Fruit fly (Drosophila melanogaster) S2 (cell line): Measurements from ENCODE around the gene CG4645.

Experiments used
- CG8478 ChIP-seq: fragments of >200 bp; optimal IDR thresholded peaks from 2 replicates; lab custom pipeline; 2018
- CTCF ChIP-seq, 2 experiments: fragments of >200 bp; optimal IDR thresholded peaks; 2 replicates each; lab custom pipeline; 2018

The CG4645 gene

DNA sequence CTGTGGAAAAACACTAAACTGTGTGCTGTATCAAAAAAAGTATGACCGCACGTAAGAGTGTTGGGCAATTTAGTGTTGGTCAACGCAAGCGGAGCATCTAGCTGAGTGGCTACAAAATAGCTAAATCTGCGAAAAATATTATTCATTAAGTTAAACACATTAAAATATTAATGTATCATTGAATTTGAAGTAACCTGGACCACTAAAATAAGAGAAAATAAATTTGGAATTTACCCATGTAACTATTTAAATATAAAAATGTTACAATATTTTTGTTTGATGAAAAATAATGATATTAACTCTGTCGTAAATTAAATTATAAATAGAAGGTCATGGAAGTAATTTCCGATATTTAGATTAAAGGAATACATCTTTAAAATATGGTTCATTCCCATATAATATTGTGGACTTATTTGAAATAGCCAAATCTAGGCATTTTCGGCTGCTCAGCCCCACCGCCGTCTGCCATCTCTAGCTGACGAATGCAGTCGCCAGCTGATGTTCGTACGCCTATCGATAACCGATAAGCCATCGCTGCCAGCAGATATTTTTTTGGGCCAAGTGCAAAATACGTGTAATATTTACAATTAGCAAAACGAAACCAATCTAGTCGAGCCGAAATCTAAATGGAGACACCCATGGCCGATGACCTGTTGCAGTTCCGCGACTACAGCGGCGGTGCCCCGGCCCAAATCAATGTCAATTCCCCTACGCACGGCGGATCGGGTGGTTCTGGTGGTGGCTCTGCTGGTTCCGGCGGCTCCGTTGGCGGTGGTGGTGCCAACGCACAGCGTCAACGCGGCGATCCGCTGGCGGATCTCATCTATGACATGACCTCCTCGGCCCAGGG is at the start of gene CG4645, which contains the start of gene Brms1:
Gene CG4645, plus strand, starts transcription at position 377 of the 850 bp plus-strand sequence.
Gene Brms1, minus strand, starts transcription at position 46 of the 850 bp plus-strand sequence.
- TF ChIP-seq CTCF (optimal IDR thresholded peaks at IDR 0.05; lab: Kevin White, UChicago): no peak
- TF ChIP-seq CG8478 (lab: Kevin White, UChicago): no peak

DNA sequence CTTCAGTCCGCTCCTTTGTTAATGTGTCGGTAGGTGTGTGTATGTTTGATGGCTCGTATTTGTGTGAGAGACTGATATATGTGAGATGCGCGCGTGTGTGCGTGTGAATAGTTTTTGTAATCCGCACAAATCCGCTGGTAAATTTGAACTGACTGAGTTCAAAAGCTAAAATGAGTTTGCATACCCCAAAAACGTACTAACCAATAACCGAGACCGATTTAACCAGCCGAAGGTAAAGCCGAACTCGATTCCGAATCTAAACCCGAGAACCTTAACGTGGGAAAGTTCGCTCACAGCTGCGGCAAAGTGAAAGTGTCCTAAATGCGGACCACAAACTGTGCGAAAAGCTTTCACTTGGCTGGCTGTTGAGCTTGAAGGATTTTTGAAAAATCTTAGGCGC is 41.1 kb upstream of the CG4645 start:
- no peak for TF ChIP-seq CG8478 (lab: Kevin White, UChicago)

DNA sequence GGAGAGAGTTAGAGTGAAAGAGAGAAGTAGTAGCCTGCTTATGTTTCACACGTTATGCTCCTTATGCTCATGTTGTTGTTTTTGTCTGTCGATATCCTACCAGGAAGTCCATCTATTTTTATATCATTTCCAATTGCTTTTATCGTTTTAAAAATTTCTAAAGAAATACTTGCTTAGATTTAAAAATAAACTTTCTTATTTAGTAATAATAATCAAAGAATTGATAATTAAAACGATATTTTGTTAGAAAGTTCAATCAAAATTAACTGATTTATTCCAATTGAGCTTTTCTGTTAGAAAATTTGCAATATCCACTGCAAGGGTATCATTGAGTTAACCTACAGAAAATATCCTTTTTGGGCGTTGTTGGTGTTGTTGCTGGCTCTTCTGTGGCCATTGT is 39.9 kb upstream of the CG4645 start:
- TF ChIP-seq CTCF (optimal IDR thresholded peaks at IDR 0.05; lab: Kevin White, UChicago): no peak
- TF ChIP-seq CG8478 (lab: Kevin White, UChicago): no peak

DNA sequence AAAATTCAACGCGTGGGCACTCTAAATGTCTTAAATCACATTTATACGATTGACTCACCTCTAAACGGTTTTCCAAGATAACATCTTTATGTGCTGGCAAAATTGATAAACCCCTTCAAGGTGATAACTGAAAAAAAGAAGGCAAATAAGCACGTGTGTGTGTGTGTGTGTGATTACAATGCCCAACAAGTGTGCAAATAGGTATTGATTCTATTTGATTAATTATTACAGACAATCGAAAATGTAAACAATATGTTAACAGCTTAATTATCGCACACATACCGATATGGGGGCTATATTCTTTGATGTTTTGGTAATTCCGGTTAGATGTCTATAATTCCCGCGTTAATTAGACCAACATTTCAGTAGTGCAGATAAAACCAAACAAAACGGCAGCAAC is 23.2 kb upstream of the CG4645 start:
- no peak for TF ChIP-seq CG8478 (lab: Kevin White, UChicago)
- no peak for TF ChIP-seq CTCF (optimal IDR thresholded peaks at IDR 0.05; lab: Kevin White, UChicago)

DNA sequence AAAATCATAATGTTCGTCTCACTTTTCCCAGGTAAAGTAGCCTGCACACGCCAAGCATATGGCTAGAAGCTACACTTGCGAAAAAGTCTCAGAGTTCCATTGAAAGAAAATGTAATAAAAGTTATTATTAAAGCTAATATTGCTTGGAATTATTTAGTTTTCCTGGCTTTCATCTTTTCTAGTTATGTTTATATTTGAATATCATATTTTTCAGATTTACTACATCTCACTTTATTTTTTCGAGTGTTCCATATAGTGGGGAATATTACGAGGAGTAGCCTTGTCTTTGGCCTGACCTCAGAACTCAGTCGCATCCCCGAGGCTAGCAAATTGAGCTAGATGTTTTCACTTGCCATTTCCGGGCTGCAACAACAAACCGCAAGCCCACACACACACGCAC is 22.2 kb upstream of the CG4645 start:
- TF ChIP-seq CG8478 (lab: Kevin White, UChicago) (no peak), CTCF (optimal IDR thresholded peaks at IDR 0.05; lab: Kevin White, UChicago) (no peak)

DNA sequence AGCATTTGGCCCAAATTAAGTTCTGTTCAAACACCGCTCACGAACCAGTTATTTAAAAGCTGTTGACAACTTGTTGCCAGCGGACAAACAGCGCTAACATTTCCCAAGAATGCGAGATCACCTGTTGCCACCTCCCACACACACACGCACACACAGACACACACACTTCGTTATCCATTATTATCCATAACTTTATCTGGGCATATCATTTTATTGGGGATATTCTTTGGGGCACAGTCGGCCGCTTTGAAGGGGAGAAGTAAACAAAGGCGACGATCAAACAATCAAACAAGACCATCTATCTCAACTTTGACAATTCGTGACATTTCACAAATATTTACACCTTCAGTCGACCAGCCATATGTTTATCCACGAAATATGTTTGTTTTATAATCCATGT is 20.7 kb upstream of the CG4645 start:
- TF ChIP-seq CG8478 (lab: Kevin White, UChicago): no peak
- no peak for TF ChIP-seq CTCF (optimal IDR thresholded peaks at IDR 0.05; lab: Kevin White, UChicago)

DNA sequence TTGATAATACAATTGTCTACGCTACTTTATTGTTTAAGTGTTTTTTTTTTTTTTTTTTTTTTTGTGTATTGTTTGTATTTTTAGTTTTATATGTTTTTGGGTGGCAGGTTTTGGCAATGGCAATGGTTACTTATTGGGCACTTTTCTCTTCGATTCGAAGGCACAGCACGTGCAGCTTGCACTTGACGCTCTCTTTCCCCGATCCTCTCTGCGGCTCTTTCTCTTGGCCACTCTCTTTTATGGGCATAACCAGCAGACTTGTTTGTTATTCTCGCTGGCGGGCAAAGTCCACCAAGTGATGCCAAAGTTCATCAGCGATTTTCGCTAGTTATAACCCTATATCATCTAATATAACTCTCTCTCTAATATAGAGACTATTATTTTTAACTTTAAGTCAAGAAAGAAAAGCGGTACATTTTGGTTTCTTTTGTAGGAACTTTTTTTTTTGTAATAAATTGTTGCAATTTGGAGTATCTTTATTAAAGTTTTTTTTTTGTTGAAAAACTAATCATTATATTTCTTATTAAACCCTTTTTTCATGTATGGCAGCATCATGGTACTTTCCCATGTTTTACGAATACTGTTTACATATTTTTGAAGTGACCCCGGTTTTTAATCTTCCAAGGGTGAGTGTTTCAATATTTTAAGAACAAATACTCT is 19.5 kb upstream of the CG4645 start:
- TF ChIP-seq CG8478 (lab: Kevin White, UChicago) (no peak), CTCF (optimal IDR thresholded peaks at IDR 0.05; lab: Kevin White, UChicago) (no peak)

DNA sequence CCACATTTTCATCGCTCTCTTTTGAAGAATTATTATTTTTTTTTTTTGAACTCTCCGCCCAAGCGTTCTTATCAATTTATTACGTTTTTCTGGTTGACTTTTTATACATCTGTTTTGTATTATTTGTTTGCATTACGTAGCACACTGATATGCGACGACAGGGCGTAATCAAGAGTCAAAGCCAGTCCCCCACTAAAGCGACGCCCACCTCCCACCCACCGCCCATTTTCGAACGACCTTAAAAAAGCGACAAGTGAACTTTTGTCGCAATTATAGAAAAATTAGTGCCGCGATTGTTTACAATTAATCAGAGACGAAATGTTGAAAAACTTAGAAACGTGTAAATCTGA is 19.0 kb upstream of the CG4645 start:
- no peak for TF ChIP-seq CTCF (optimal IDR thresholded peaks at IDR 0.05; lab: Kevin White, UChicago)
- TF ChIP-seq CG8478 (lab: Kevin White, UChicago): no peak

DNA sequence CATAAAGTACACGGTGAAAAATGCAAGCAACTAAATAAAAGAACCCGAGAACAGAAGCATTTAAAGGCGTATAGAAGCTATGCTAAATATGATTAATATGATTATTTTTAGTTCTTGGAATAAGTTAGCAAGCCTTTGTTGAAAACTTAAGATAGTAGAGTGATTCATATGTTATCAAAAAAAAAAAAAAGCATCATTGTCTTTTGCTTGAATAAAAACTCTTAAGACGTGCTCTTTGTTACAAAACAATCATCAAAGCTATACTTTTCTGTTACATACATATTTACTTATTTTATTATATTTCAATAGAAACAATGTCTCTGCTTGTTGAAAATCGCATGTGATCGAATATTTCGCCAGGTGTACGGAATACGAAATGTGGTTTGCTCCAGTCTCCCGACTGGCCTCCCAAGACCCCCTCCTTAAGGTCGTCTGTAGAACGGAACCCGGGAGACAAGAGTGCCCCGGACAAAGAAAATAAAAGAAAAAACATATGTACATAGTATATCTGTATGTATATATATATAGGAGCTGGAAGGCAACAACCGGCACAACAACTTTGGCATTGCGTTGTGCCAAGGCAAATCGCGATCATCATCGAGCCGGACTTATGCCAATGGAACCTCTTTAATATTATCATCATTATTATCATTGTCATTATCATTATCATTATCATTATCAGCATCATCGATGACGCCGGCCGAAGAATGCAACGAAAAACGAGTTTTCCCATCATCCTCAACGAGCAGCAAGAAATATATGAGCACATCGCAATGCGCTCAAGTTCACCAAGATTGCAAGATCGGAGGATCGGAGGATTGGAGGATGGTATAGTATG is 18.2 kb upstream of the CG4645 start:
- TF ChIP-seq CG8478 (lab: Kevin White, UChicago): no peak
- no peak for TF ChIP-seq CTCF (optimal IDR thresholded peaks at IDR 0.05; lab: Kevin White, UChicago)

DNA sequence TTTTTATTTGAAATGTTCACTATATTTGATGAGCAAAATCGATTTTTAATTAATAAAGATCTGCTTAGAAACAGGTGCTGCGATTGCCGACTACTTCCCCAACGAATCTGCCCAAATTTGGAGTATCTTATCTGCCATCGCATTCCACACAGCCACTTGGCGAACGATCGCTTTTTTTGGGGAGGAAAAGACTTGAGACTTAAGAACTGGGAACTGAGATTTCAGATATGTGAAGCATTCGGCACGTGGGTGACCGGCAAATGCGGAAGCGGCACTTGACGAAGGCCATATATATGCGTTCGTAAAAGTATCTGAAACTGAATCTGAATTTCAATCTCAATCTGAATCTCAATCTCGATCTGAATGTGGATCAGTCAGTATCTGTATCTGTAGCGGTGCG is 15.8 kb upstream of the CG4645 start:
- TF ChIP-seq CG8478 (lab: Kevin White, UChicago): no peak
- no peak for TF ChIP-seq CTCF (optimal IDR thresholded peaks at IDR 0.05; lab: Kevin White, UChicago)

DNA sequence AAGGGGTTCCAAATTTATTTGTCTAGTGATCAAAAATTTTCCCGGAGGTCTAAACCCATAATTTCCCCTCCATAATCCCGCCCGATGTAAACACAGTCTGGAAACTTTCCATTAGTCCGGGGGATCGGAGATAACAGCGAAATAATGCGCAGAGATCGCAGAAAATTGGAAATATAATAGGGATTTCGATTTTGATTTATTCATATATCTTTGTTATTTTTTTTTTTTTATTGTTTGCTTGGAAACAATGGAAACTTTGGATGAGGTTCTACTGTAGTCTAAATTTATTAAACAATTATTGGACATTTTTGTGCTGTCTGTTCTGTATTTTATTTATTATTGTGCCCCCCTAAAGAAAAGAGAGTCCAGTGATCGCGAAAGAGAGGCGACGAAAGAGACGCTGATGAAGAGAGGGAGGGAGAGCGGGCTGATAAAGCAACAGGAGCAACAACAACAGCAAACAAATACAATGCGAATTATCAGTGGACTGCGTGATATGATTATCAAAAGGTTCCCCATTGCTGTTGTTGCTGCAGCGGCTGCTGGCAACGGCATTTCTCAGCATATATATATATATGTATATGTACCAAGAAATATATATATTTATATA is 14.5 kb upstream of the CG4645 start:
- TF ChIP-seq CG8478 (lab: Kevin White, UChicago) (no peak), CTCF (optimal IDR thresholded peaks at IDR 0.05; lab: Kevin White, UChicago) (no peak)

DNA sequence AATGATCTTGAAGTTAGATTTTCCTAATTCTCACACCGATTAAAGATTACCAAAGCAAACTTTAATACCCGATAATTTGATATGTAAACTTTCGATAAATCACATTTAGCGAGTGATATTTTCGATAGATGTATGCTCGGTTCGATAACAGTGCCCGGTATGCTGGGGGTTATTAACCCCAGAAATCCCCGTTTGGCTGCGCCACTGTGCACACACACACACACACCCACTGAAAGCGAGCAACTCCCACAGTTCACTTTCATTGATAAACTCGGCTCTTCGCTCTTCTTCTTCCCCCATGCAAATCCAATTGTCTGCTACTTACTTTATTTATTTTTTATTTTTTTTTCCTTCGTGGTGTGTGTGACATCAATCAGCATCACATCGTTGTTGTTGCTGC is 13.4 kb upstream of the CG4645 start:
- TF ChIP-seq CG8478 (lab: Kevin White, UChicago): no peak
- TF ChIP-seq CTCF (optimal IDR thresholded peaks at IDR 0.05; lab: Kevin White, UChicago): peak; percentile 45 to 58

DNA sequence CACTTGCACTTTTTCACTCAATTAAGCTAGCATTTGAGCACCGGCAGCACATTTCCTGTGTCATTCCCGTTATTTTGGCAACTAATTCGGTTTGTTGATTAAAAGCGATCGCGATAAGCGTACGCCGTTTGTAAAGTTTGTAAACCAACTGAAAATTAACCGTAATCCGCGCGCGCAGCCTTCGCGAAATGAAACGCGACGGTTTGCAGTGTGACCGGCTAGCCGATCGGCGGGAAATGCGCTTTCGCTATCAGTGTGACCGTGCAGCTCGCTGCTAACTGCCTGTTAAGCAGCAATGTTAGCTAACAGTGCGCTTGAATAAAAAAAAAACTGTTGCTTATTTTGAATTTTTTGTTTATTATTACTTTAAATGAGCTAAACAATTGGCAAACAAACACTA is 12.6 kb upstream of the CG4645 start, which contains the start of gene Pde9:
Gene Pde9, minus strand, starts transcription at position 178 of the 400 bp plus-strand sequence.
- TF ChIP-seq CTCF (optimal IDR thresholded peaks at IDR 0.05; lab: Kevin White, UChicago) (no peak), CG8478 (lab: Kevin White, UChicago) (no peak)

DNA sequence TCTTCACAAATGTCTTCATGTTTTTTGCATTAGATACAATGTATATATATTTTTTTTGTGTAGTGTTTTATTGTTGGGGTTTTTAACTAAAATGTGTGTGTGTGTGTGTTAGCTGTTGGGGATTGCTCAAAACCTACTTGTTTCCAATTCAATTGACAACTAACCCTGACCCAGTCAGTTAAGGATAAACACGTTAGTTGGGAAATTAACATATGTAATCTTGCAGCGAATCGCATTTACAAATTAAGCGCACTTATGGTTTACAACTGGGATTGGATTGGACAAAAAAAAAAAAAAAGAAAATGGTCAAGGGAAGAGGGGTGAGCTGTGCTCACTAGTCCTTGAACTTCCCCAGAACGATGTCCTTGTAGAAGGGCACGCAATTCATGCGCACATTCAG is 11.2 kb upstream of the CG4645 start, which contains the start of gene CG32650:
Gene CG32650, minus strand, starts transcription at position 101 of the 400 bp plus-strand sequence.
- TF ChIP-seq CG8478 (lab: Kevin White, UChicago): no peak
- no peak for TF ChIP-seq CTCF (optimal IDR thresholded peaks at IDR 0.05; lab: Kevin White, UChicago)
